Fruit fly (Drosophila melanogaster) whole organism, embryonic: ENCODE results near the gene CG11458.

ENCODE experiments used
- Ada2b ChIP-seq: fragments of 200-800 bp; sonication (Bioruptor generic); IDR thresholded peaks from 2 replicates; pipeline ENCODE4 v1.3.6; 2022; ENCODE audit warnings: missing biosample characterization, missing genetic modification characterization
- Asciz ChIP-seq: fragments of 200-800 bp; sonication (Bioruptor generic); optimal IDR thresholded peaks from 2 replicates; lab custom pipeline; 2017; ENCODE audit warnings: missing biosample characterization, mild to moderate bottlenecking, missing genetic modification characterization, missing genetic modification reagents
- Atf6 ChIP-seq: fragments of 200-800 bp; sonication (Bioruptor generic); IDR thresholded peaks from 2 replicates; pipeline ENCODE4 v1.3.6; 2022; ENCODE audit warnings: missing biosample characterization, missing genetic modification characterization
- Bteb2 ChIP-seq: fragments of 200-800 bp; sonication (Bioruptor generic); optimal IDR thresholded peaks from 2 replicates; lab custom pipeline; 2016; ENCODE audit warnings: missing biosample characterization, missing genetic modification characterization
- C15 ChIP-seq: fragments of 200-800 bp; sonication (Bioruptor generic); IDR thresholded peaks from 3 replicates; pipeline ENCODE4 v1.3.6; 2022; ENCODE audit warnings: missing biosample characterization, missing genetic modification characterization
- CG11504 ChIP-seq: fragments of 200-800 bp; sonication (Bioruptor generic); optimal IDR thresholded peaks from 3 replicates; lab custom pipeline; 2019; ENCODE audit warnings: missing biosample characterization, mild to moderate bottlenecking, missing genetic modification characterization, moderate library complexity
- CG12155 ChIP-seq: fragments of 200-800 bp; sonication (Bioruptor generic); optimal IDR thresholded peaks from 3 replicates; lab custom pipeline; 2016; ENCODE audit warnings: missing biosample characterization, missing genetic modification characterization
- CG12659 ChIP-seq: fragments of 200-800 bp; sonication (Bioruptor generic); optimal IDR thresholded peaks from 3 replicates; lab custom pipeline; 2017; ENCODE audit warnings: mild to moderate bottlenecking, missing biosample characterization, missing genetic modification reagents, missing genetic modification characterization
- CG12769 ChIP-seq: fragments of 200-800 bp; sonication (Bioruptor generic); optimal IDR thresholded peaks from 2 replicates; lab custom pipeline; 2019; ENCODE audit warnings: missing biosample characterization, mild to moderate bottlenecking, missing genetic modification characterization, moderate library complexity
- CG15011 ChIP-seq: fragments of 200-800 bp; sonication (Bioruptor generic); optimal IDR thresholded peaks from 3 replicates; lab custom pipeline; 2018; ENCODE audit warnings: missing biosample characterization, mild to moderate bottlenecking, missing genetic modification characterization
- CG15269 ChIP-seq: fragments of 200-800 bp; sonication (Bioruptor generic); optimal IDR thresholded peaks from 2 replicates; lab custom pipeline; 2018; ENCODE audit warnings: missing biosample characterization, mild to moderate bottlenecking, missing genetic modification characterization, moderate library complexity
- CG17328 ChIP-seq: fragments of 200-800 bp; sonication (Bioruptor generic); IDR thresholded peaks from 2 replicates; pipeline ENCODE4 v1.3.6; 2022; ENCODE audit warnings: missing biosample characterization, missing genetic modification characterization
- CG2202 ChIP-seq: fragments of 200-800 bp; sonication (Bioruptor generic); optimal IDR thresholded peaks from 2 replicates; lab custom pipeline; 2018; ENCODE audit warnings: missing biosample characterization, mild to moderate bottlenecking, missing genetic modification characterization
- CG31441 ChIP-seq: fragments of 200-800 bp; sonication (Bioruptor generic); IDR thresholded peaks from 2 replicates; pipeline ENCODE4 v1.3.6; 2022; ENCODE audit warnings: missing biosample characterization, missing genetic modification characterization
- CG32767 ChIP-seq: fragments of 200-800 bp; sonication (Bioruptor generic); IDR thresholded peaks from 2 replicates; pipeline ENCODE4 v1.3.6; 2022; ENCODE audit warnings: missing biosample characterization, missing genetic modification characterization
- CG33213 ChIP-seq: fragments of 200-800 bp; sonication (Bioruptor generic); optimal IDR thresholded peaks from 3 replicates; lab custom pipeline; 2016; ENCODE audit warnings: missing biosample characterization, missing genetic modification characterization
- CG34376 ChIP-seq: fragments of 200-800 bp; sonication (Bioruptor generic); optimal IDR thresholded peaks from 2 replicates; lab custom pipeline; 2018; ENCODE audit warnings: missing biosample characterization, mild to moderate bottlenecking, missing genetic modification characterization
- CG3726 ChIP-seq: fragments of 200-800 bp; sonication (Bioruptor generic); IDR thresholded peaks from 3 replicates; pipeline ENCODE4, ENCODE4 v1.3.6; 2022; ENCODE audit warnings: missing biosample characterization, missing genetic modification characterization
- CG4730 ChIP-seq: fragments of 200-800 bp; sonication (Bioruptor generic); IDR thresholded peaks from 2 replicates; pipeline ENCODE4 v1.3.6; 2022; ENCODE audit warnings: missing biosample characterization, missing genetic modification characterization
- CG5245 ChIP-seq: fragments of 200-800 bp; sonication (Bioruptor generic); optimal IDR thresholded peaks from 3 replicates; lab custom pipeline; 2016; ENCODE audit warnings: missing biosample characterization, missing genetic modification characterization
- CG7745 ChIP-seq: fragments of 200-800 bp; sonication (Bioruptor generic); optimal IDR thresholded peaks from 2 replicates; lab custom pipeline; 2018; ENCODE audit warnings: missing biosample characterization, mild to moderate bottlenecking, missing genetic modification characterization, moderate library complexity
- CHES-1-like ChIP-seq: fragments of 200-800 bp; sonication (Bioruptor generic); optimal IDR thresholded peaks from 2 replicates; lab custom pipeline; 2016; ENCODE audit warnings: missing biosample characterization, missing genetic modification characterization
- D19B ChIP-seq: fragments of 200-800 bp; sonication (Bioruptor generic); optimal IDR thresholded peaks from 2 replicates; lab custom pipeline; 2017; ENCODE audit warnings: missing biosample characterization, mild to moderate bottlenecking, missing genetic modification characterization
- Ets65A ChIP-seq: fragments of 200-800 bp; sonication (Bioruptor generic); peaks from one replicate; lab custom pipeline; 2016; ENCODE audit warnings: missing biosample characterization, missing genetic modification characterization
- HHEX ChIP-seq: fragments of 200-800 bp; sonication (Bioruptor generic); optimal IDR thresholded peaks from 3 replicates; lab custom pipeline; 2017; ENCODE audit warnings: missing biosample characterization, mild to moderate bottlenecking, missing genetic modification characterization, missing genetic modification reagents
- Hr78 ChIP-seq, 2 experiments: fragments of 200-800 bp in 1 of 2; fragments of >200 bp in 1 of 2; sonication (Bioruptor generic) in 1 of 2; optimal IDR thresholded peaks; 2 replicates each; lab custom pipeline; 2017 to 2019; ENCODE audit warnings: missing biosample characterization in 2 of 2, missing genetic modification characterization in 2 of 2, mild to moderate bottlenecking in 1 of 2, moderate library complexity in 1 of 2
- Med ChIP-seq: fragments of 200-800 bp; sonication (Bioruptor generic); peaks from one replicate; lab custom pipeline; 2016; ENCODE audit warnings: missing biosample characterization, missing genetic modification characterization, mild to moderate bottlenecking, inconsistent platforms, moderate library complexity
- Myb ChIP-seq: fragments of 200-800 bp; sonication (Bioruptor generic); optimal IDR thresholded peaks from 2 replicates; lab custom pipeline; 2016; ENCODE audit warnings: missing biosample characterization, missing genetic modification characterization
- NC2α ChIP-seq: fragments of 200-800 bp; sonication (Bioruptor generic); optimal IDR thresholded peaks from 2 replicates; lab custom pipeline; 2016; ENCODE audit warnings: missing biosample characterization, missing genetic modification characterization
- NK7.1 ChIP-seq: fragments of 200-800 bp; sonication (Bioruptor generic); optimal IDR thresholded peaks from 3 replicates; lab custom pipeline; 2016; ENCODE audit warnings: missing biosample characterization, missing genetic modification characterization
- NfI ChIP-seq: fragments of 200-800 bp; sonication (Bioruptor generic); optimal IDR thresholded peaks from 3 replicates; lab custom pipeline; 2018; ENCODE audit warnings: missing biosample characterization, mild to moderate bottlenecking, missing genetic modification characterization, moderate library complexity
- Oaz ChIP-seq: fragments of 200-800 bp; sonication (Bioruptor generic); IDR thresholded peaks from 2 replicates; pipeline ENCODE4 v1.3.6; 2022; ENCODE audit warnings: missing biosample characterization, missing genetic modification characterization
- Pdp1 ChIP-seq, 2 experiments: fragments of 200-800 bp; sonication (Bioruptor generic); optimal IDR thresholded peaks; 3 replicates each; lab custom pipeline; 2016; ENCODE audit warnings: missing biosample characterization in 2 of 2, missing genetic modification characterization in 2 of 2, mild to moderate bottlenecking in 1 of 2, moderate library complexity in 1 of 2
- Vsx1 ChIP-seq: fragments of 200-800 bp; sonication (Bioruptor generic); optimal IDR thresholded peaks from 2 replicates; lab custom pipeline; 2017; ENCODE audit warnings: missing biosample characterization, mild to moderate bottlenecking, missing genetic modification characterization, missing genetic modification reagents
- ab ChIP-seq: fragments of 200-800 bp; sonication (Bioruptor generic); optimal IDR thresholded peaks from 2 replicates; lab custom pipeline; 2016; ENCODE audit warnings: missing biosample characterization, missing genetic modification characterization
- ato ChIP-seq: fragments of 200-800 bp; sonication (Bioruptor generic); IDR thresholded peaks from 2 replicates; pipeline ENCODE4 v1.3.6; 2022; ENCODE audit warnings: missing biosample characterization, missing genetic modification characterization; ENCODE audit not compliant: partially characterized antibody
- cas ChIP-seq: fragments of 200-800 bp; sonication (Bioruptor generic); IDR thresholded peaks from 2 replicates; pipeline ENCODE4 v1.3.6; 2022; ENCODE audit warnings: missing biosample characterization, missing genetic modification characterization
- chn ChIP-seq: fragments of 200-800 bp; sonication (Bioruptor generic); optimal IDR thresholded peaks from 2 replicates; lab custom pipeline; 2016; ENCODE audit warnings: missing biosample characterization, missing genetic modification characterization
- disco-r ChIP-seq: fragments of 200-800 bp; sonication (Bioruptor generic); optimal IDR thresholded peaks from 2 replicates; lab custom pipeline; 2016; ENCODE audit warnings: missing biosample characterization, missing genetic modification characterization
- fru ChIP-seq: fragments of >200 bp; optimal IDR thresholded peaks from 2 replicates; lab custom pipeline; 2017
- gt ChIP-seq: fragments of 200-800 bp; sonication (Bioruptor generic); IDR thresholded peaks from 2 replicates; pipeline ENCODE4 v1.3.6; 2022; ENCODE audit warnings: missing biosample characterization, missing genetic modification characterization
- her ChIP-seq: fragments of 200-800 bp; sonication (Bioruptor generic); optimal IDR thresholded peaks from 2 replicates; lab custom pipeline; 2016; ENCODE audit warnings: missing biosample characterization, missing genetic modification characterization
- inv ChIP-seq: fragments of 200-800 bp; sonication (Bioruptor generic); IDR thresholded peaks from 2 replicates; pipeline ENCODE4 v1.3.6; 2022; ENCODE audit warnings: missing biosample characterization, missing genetic modification characterization; ENCODE audit not compliant: partially characterized antibody
- lbe ChIP-seq: fragments of 200-800 bp; sonication (Bioruptor generic); optimal IDR thresholded peaks from 2 replicates; lab custom pipeline; 2016; ENCODE audit warnings: missing biosample characterization, mild to moderate bottlenecking, missing genetic modification characterization
- maf-S ChIP-seq: fragments of 200-800 bp; sonication (Bioruptor generic); optimal IDR thresholded peaks from 2 replicates; lab custom pipeline; 2016; ENCODE audit warnings: missing biosample characterization, missing genetic modification characterization
- org-1 ChIP-seq: fragments of 200-800 bp; sonication (Bioruptor generic); optimal IDR thresholded peaks from 2 replicates; lab custom pipeline; 2017; ENCODE audit warnings: missing biosample characterization, missing genetic modification characterization
- ro ChIP-seq: fragments of 200-800 bp; sonication (Bioruptor generic); IDR thresholded peaks from 2 replicates; pipeline ENCODE4 v1.3.6; 2022; ENCODE audit warnings: missing biosample characterization, missing genetic modification characterization
- schlank ChIP-seq: fragments of 200-800 bp; sonication (Bioruptor generic); optimal IDR thresholded peaks from 2 replicates; lab custom pipeline; 2018; ENCODE audit warnings: missing biosample characterization, mild to moderate bottlenecking, missing genetic modification characterization
- seq ChIP-seq: fragments of 200-800 bp; sonication (Bioruptor generic); IDR thresholded peaks from 2 replicates; pipeline ENCODE4 v1.3.6; 2022; ENCODE audit warnings: missing biosample characterization, missing genetic modification characterization
- wdn ChIP-seq: fragments of 200-800 bp; sonication (Bioruptor generic); IDR thresholded peaks from 2 replicates; pipeline ENCODE4 v1.3.6; 2022; ENCODE audit warnings: missing biosample characterization, missing genetic modification characterization
- wor ChIP-seq: fragments of 200-800 bp; sonication (Bioruptor generic); IDR thresholded peaks from 2 replicates; pipeline ENCODE4 v1.3.6; 2022; ENCODE audit warnings: missing biosample characterization, missing genetic modification characterization
- zf30C ChIP-seq: fragments of 200-800 bp; sonication (Bioruptor generic); optimal IDR thresholded peaks from 3 replicates; lab custom pipeline; 2018; ENCODE audit warnings: missing biosample characterization, mild to moderate bottlenecking, missing genetic modification characterization

CG11458 gene

DNA sequence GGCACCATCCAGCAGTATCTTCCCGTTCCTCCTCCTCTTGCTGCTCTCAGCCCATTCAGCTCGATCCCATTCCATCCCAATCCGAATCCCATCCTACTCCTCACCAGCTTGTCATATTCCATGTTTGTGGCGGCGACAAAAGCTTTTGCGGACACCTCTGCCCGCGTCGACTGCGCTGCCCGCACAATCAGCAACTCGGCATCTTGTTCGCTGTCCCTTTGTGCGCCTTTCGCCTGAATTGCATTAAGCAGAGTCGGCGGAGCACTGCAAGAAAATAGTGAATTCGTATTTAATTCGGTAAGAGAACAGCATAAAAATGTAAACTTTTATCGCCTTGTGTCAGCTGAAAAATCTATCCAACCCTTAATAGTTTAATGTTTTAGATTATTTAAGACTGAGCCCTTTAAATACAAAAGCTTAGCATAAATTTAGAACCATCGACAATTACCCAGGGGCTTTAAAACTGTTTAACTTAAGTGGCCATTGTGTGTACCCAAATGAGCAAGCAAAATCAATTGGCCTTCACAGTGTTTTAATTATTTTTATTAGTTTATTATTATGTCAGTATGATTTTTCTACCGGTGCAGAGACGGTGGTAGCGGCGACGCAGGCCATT, 45.0 kb downstream of the CG11458 start (continued):
- TF ChIP-seq maf-S (GFP tag; lab: Kevin White, UChicago), result no peak
- no peak for TF ChIP-seq seq (GFP tag; lab: Robert Waterston, UW)
- no peak for TF ChIP-seq CG12659 (GFP tag; lab: Kevin White, UChicago)
- TF ChIP-seq CG31441, result 0 out of 2 replicates have a peak, but pooled peaks have one; percentile 26
- TF ChIP-seq CG32767 (GFP tag; lab: Robert Waterston, UW), result no peak
- TF ChIP-seq CHES-1-like, result no peak
- TF ChIP-seq CG17328 (GFP tag; lab: Robert Waterston, UW), result peak; percentile 31; the same call in 1 of the 2 replicates
- TF ChIP-seq Atf6, result no peak
- TF ChIP-seq CG3726, result no peak
- TF ChIP-seq CG15011 (GFP tag; lab: Kevin White, UChicago), result no peak
- TF ChIP-seq Myb (GFP tag; lab: Kevin White, UChicago), result no peak
- TF ChIP-seq Vsx1 (GFP tag; lab: Kevin White, UChicago), result no peak
- TF ChIP-seq D19B (GFP tag; lab: Kevin White, UChicago), result no peak
- peak; percentile 40 for TF ChIP-seq Ets65A (GFP tag; lab: Kevin White, UChicago)
- TF ChIP-seq zf30C (GFP tag; lab: Kevin White, UChicago), result no peak
- TF ChIP-seq ab (GFP tag; lab: Kevin White, UChicago), result no peak
- no peak for TF ChIP-seq disco-r (GFP tag; lab: Kevin White, UChicago)
- TF ChIP-seq CG11504 (tag; lab: Kevin White, UChicago), result peak; percentile 55
- TF ChIP-seq CG12155 (GFP tag; lab: Kevin White, UChicago), result no peak
- no peak for TF ChIP-seq schlank (tag; lab: Kevin White, UChicago)
- no peak for TF ChIP-seq CG4730
- no peak for TF ChIP-seq Oaz (GFP tag; lab: Robert Waterston, UW)
- TF ChIP-seq CG5245, result no peak
- TF ChIP-seq Pdp1 (GFP tag; optimal IDR thresholded peaks at IDR 0.05; lab: Kevin White, UChicago), result no peak
- no peak for TF ChIP-seq CG2202 (tag; lab: Kevin White, UChicago)
- TF ChIP-seq ato (GFP tag; lab: Robert Waterston, UW), result no peak
- TF ChIP-seq Hr78 (GFP tag; optimal IDR thresholded peaks at IDR 0.05; lab: Kevin White, UChicago), result no peak
- TF ChIP-seq cas (GFP tag; lab: Robert Waterston, UW), result no peak
- no peak for TF ChIP-seq wdn (GFP tag; lab: Robert Waterston, UW)
- no peak for TF ChIP-seq C15 (GFP tag; lab: Robert Waterston, UW)
- no peak for TF ChIP-seq Bteb2 (GFP tag; lab: Kevin White, UChicago)
- no peak for TF ChIP-seq CG33213 (GFP tag; lab: Kevin White, UChicago)
- TF ChIP-seq lbe (GFP tag; lab: Kevin White, UChicago), result peak; percentile 19
- TF ChIP-seq CG15269, result no peak
- TF ChIP-seq ro (GFP tag; lab: Robert Waterston, UW), result no peak
- no peak for TF ChIP-seq NfI (GFP tag; lab: Kevin White, UChicago)
- TF ChIP-seq CG34376, result no peak
- no peak for TF ChIP-seq CG7745
- TF ChIP-seq Med, result no peak
- no peak for TF ChIP-seq gt (GFP tag; lab: Robert Waterston, UW)
- no peak for TF ChIP-seq her (GFP tag; lab: Kevin White, UChicago)
- TF ChIP-seq inv (GFP tag; lab: Robert Waterston, UW), result no peak
- no peak for TF ChIP-seq HHEX (GFP tag; lab: Kevin White, UChicago)
- TF ChIP-seq CG12769 (tag; lab: Kevin White, UChicago), result no peak
- no peak for TF ChIP-seq fru (lab: Kevin White, UChicago)
- TF ChIP-seq Ada2b (GFP tag; lab: Robert Waterston, UW), result no peak
- TF ChIP-seq org-1 (GFP tag; lab: Kevin White, UChicago), result no peak
- no peak for TF ChIP-seq NK7.1
- TF ChIP-seq wor (GFP tag; lab: Robert Waterston, UW), result no peak
- no peak for TF ChIP-seq NC2α (GFP tag; lab: Kevin White, UChicago)
- peak; percentile 28 for TF ChIP-seq Asciz (GFP tag; lab: Kevin White, UChicago)
- no peak for TF ChIP-seq chn (GFP tag; lab: Kevin White, UChicago)
